Fruit fly (Drosophila melanogaster) whole organism: ENCODE results near the gene Dic2.

Experiments
- CG8478 ChIP-seq: fragments of >200 bp; optimal IDR thresholded peaks from 2 replicates; lab custom pipeline; 2018; ENCODE audit warnings: inconsistent platforms
- Dll ChIP-seq: fragments of >200 bp; optimal IDR thresholded peaks from 2 replicates; lab custom pipeline; 2017
- EcR ChIP-seq, 2 experiments: fragments of >200 bp; optimal IDR thresholded peaks; 2 replicates each; lab custom pipeline; 2017; ENCODE audit warnings: missing biosample characterization in 2 of 2, missing genetic modification characterization in 2 of 2, missing genetic modification reagents in 2 of 2
- pan ChIP-seq: fragments of >200 bp; optimal IDR thresholded peaks from 2 replicates; lab custom pipeline; 2017
- psq ChIP-seq: fragments of >200 bp; optimal IDR thresholded peaks from 2 replicates; lab custom pipeline; 2017
- usp ChIP-seq: fragments of >200 bp; optimal IDR thresholded peaks from 2 replicates; lab custom pipeline; 2017; ENCODE audit warnings: missing biosample characterization, missing genetic modification characterization, mixed read lengths

Dic2 gene

DNA sequence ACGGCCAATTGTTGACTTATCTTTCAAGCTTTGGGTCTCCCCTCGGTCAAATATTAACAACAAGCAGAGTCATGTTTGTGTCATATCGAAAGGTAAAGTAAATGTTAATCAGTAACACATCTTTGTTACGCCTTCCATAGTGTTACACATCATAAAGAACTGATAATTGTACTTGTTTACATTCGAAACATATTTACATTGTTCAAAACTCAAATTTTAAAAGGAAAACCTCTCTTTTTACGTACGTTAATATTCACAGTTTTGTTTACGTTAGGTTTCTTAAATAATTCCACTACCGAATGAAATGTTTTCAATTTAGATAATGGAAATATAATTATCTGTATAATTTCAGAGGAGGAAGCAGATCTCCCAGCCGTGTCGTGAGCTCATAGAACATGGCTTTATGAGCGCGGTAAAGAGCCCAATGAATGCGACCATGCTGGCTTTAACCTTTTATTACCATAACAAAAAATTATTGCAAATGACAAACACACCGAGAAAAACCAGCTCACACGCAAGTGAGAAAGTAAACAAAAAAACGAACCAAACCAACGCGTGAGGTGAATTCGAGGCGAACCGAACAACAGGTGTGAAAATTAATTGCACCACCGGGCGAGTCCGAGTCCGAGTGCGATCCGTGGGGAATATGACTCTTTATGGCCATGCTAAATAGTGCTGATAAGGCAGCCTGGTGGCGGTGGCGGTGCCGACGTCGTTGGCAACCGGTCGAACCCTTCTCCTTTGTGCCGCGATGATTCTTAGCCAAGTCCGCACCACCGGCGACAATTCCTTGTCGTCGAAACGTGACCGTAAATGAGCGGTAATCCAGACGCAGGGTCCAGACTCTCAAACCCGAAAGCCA lies 41.3 kb upstream of the Dic2 start:
- TF ChIP-seq CG8478 (lab: Kevin White, UChicago) = no peak
- no peak for TF ChIP-seq usp (GFP tag; lab: Kevin White, UChicago)
- TF ChIP-seq pan (lab: Kevin White, UChicago) = no peak
- no peak for TF ChIP-seq Dll (lab: Kevin White, UChicago)
- no peak for TF ChIP-seq EcR (GFP tag; optimal IDR thresholded peaks at IDR 0.05; lab: Kevin White, UChicago)
- TF ChIP-seq psq (lab: Kevin White, UChicago) = no peak

DNA sequence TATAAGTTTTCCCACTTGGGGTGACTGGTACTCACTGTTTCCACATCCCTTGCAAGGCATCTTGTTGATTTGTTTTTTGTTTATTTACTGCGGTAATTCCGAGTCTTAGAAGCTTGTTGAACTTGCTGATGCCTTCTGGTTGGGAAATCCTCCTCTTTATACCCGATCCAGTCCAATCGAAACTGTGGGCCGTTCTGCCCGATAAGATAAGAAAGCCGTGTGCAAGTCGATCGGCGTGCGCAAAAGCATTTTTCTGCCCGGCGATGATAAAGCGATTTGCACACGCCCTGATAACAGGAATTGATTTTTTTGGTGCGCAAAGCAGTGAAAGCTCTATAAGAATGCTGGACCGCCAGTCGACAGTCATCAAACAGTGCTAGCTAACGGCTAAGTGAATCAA lies 33.3 kb upstream of the Dic2 start, which contains the start of the genes MtnE and MtnD:
MtnE (minus strand) TSS at position 130 of the 400 bp plus-strand sequence.
MtnD (plus strand) TSS at position 388 of the 400 bp plus-strand sequence.
- TF ChIP-seq Dll (lab: Kevin White, UChicago) = no peak
- no peak for TF ChIP-seq CG8478 (lab: Kevin White, UChicago)
- no peak for TF ChIP-seq psq (lab: Kevin White, UChicago)
- no peak for TF ChIP-seq EcR (GFP tag; optimal IDR thresholded peaks at IDR 0.05; lab: Kevin White, UChicago)
- no peak for TF ChIP-seq pan (lab: Kevin White, UChicago)
- TF ChIP-seq usp (GFP tag; lab: Kevin White, UChicago) = no peak

DNA sequence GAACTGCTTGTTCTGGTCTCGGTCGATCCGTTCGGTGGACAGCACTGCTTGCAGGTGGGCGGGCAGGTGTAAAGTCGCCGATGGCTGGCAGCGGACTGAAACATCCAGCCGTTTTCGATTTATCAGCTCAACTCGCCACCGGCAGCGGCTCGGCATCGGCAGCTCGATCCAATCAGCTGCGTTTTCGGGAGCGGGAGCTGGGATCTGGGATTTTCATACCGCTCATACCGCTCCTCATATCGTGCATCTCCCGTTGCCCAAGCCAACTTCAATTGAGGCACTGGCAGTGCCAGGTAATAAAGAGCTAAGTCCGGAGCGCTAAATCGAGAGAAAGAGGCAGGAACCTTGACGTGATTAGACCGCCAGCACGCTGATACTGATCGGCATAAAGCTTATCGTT lies 11.1 kb upstream of the Dic2 start, which contains the start of gene MFS9:
MFS9 (minus strand) TSS at position 101 of the 400 bp plus-strand sequence.
- TF ChIP-seq EcR (GFP tag; optimal IDR thresholded peaks at IDR 0.05; lab: Kevin White, UChicago) (no peak), usp (GFP tag; lab: Kevin White, UChicago) (no peak), Dll (lab: Kevin White, UChicago) (no peak), psq (lab: Kevin White, UChicago) (no peak), pan (lab: Kevin White, UChicago) (no peak), CG8478 (lab: Kevin White, UChicago) (no peak)

DNA sequence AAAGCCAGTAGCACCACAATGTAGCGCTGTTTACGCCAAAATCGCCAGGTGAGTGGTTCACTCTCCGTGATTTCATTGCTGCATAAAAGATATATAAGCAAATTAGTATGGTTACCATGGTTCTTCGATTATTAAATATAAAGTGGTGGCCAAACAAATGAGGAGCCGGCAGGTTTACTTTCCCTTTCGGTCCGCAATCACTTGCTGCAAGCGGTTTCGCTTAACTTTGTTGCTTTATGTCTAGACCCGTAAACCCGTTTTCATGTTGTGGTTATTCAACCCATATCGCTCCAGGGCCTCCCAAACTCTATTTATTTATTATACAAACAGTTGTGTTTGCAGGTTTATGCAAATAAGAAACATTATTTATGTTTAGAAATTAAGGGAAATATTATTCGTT lies 8.2 kb upstream of the Dic2 start:
- TF ChIP-seq psq (lab: Kevin White, UChicago) (no peak), pan (lab: Kevin White, UChicago) (no peak), EcR (GFP tag; optimal IDR thresholded peaks at IDR 0.05; lab: Kevin White, UChicago) (no peak)

DNA sequence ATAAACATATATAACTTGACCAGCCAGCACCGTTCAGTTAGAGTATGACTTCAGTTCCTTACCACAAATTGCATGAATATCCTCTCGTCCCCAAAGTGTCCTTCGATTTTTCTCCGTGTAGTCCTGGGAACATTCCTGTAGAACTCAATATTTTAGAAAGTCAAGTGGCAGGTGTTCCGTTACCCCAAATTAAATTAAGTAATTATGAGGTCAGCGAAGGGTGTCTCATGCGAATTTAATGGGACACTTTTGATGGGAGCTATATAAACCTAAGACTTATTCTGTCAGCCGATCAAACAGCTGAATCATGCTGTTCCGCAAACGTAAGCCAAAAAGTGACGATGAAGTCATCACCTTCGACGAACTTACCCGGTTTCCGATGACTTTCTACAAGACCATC lies 3.3 kb upstream of the Dic2 start, which contains the start of gene Or92a:
Or92a (plus strand) TSS at position 301 of the 400 bp plus-strand sequence.
- TF ChIP-seq Dll (lab: Kevin White, UChicago) (no peak), pan (lab: Kevin White, UChicago) (no peak), EcR (GFP tag; optimal IDR thresholded peaks at IDR 0.05; lab: Kevin White, UChicago) (no peak), usp (GFP tag; lab: Kevin White, UChicago) (no peak), CG8478 (lab: Kevin White, UChicago) (no peak), psq (lab: Kevin White, UChicago) (no peak)

DNA sequence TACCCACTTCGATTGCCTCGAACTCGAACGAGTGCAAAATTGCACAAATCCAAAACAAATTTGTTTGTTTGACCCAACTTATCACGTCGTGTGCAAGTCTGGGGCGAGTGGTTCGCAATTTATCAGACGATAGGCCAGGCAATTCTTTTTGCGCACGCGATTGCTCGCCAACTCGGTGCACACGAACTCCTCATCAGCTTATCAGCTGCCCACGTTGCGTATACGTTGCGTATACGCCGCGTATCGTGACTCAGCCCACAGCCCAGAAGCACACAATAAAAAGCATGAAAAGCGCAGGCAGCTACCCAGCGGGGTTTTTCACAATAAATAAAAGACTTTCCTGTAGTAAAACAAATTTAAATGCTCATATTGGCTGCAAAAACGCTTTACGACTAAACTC lies 2.4 kb upstream of the Dic2 start, which contains the start of gene MtnB:
MtnB (minus strand) TSS at position 101 of the 400 bp plus-strand sequence.
- TF ChIP-seq usp (GFP tag; lab: Kevin White, UChicago) (no peak), CG8478 (lab: Kevin White, UChicago) (no peak), pan (lab: Kevin White, UChicago) (no peak), Dll (lab: Kevin White, UChicago) (no peak), psq (lab: Kevin White, UChicago) (no peak)

DNA sequence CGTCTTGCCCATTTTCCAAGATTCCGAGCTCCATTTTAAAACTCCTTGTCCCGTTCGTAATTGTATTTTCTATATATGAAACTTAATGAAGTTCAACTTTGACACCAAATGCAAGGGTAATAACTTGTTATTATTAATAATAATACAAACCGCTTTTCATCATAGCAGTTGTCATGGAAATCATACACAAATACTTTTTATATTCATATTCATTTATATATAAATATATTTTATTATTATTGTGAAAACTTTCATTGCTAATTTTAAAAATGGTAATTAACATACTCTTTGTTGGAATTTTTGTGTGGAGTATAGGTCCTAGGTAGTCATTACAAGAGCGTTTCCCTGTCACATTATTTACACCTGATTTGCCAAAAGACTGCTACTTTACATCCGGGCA lies 683 bp upstream of the Dic2 start, which contains the start of gene CG46441:
CG46441 (minus strand) TSS at position 101 of the 400 bp plus-strand sequence.
- TF ChIP-seq CG8478 (lab: Kevin White, UChicago) = no peak
- TF ChIP-seq usp (GFP tag; lab: Kevin White, UChicago) = no peak
- no peak for TF ChIP-seq pan (lab: Kevin White, UChicago)
- TF ChIP-seq psq (lab: Kevin White, UChicago) = no peak
- no peak for TF ChIP-seq Dll (lab: Kevin White, UChicago)
- no peak for TF ChIP-seq EcR (GFP tag; optimal IDR thresholded peaks at IDR 0.05; lab: Kevin White, UChicago)

DNA sequence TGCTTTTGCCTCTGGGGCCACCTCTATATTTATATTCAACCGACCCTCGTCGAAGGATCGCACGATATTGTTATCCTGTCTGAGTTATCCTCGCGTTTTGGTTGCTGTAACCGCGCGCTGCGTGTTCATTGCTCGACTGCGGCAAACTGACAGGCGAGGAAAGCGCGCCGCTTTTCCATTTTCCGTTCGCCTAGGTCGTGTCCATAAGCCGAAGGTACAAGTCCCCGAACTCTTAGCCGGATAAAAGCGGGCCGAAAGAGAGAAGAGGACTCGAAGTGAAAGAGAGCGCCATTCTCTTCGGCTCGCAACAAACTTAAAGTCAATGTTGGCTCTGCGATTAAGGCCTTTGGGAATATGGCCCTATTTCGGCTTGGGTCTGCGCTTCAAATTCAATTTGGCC lies 16.8 kb downstream of the Dic2 start, which contains the start of gene Gfrl:
Gfrl (minus strand) TSS at position 148 of the 400 bp plus-strand sequence.
- no peak for TF ChIP-seq psq (lab: Kevin White, UChicago)
- TF ChIP-seq CG8478 (lab: Kevin White, UChicago) = no peak
- TF ChIP-seq EcR (GFP tag; optimal IDR thresholded peaks at IDR 0.05; lab: Kevin White, UChicago) = no peak
- TF ChIP-seq usp (GFP tag; lab: Kevin White, UChicago) = no peak
- no peak for TF ChIP-seq Dll (lab: Kevin White, UChicago)
- TF ChIP-seq pan (lab: Kevin White, UChicago) = no peak

DNA sequence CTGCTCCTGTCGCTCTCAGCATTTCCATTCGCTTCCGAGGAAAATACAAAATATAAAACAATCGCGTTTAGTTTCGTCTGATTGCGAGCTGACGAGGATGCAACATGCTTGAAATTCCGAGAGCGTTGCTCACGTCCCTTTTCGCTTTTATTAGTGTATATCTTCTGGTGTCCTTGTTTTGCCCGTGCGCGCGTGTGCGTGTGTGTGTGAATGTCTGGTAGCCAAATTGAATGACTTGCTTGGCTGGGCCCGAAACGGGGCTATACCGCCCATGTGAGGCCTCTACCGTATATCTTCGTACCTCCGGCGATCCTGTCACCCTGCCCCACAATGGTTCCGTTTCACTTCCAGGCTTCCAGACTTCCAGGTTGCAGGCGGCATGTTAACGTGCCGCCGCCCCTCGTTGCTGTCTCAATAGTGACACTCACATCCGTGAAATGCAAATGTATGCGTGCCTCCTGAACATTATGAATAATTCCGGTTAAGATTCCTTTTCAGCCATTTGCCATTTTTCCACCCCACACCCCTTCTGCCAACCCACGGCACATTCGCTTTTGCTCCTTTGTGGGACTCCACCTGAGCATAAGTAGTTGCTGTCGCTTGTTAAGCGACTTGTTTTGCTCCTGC lies 28.4 kb downstream of the Dic2 start:
- TF ChIP-seq usp (GFP tag; lab: Kevin White, UChicago) = no peak

DNA sequence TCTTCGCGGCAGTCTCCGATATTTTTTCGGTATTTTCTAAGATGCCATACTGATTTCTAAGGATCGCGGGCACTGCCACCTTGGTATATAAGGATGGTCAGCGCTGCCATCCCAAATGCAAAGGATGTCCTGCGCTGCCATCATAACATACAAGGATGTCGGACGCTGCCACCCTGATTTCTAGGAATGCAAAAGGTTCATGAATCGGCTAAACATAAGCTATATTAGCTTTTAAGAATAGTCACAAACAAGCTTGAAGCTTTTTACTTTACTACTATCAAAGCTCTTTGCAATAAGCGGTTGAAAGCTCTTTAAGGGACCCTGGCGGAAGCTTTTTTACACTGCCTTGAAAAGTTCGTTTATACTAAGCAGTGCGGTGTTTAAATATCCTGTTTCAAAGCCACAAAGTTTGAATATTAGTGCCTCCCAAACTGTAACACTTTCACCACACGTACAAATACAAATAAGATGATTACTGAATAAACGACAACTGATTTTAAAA lies 36.9 kb downstream of the Dic2 start:
- no peak for TF ChIP-seq usp (GFP tag; lab: Kevin White, UChicago)
- no peak for TF ChIP-seq psq (lab: Kevin White, UChicago)
- no peak for TF ChIP-seq Dll (lab: Kevin White, UChicago)
- no peak for TF ChIP-seq CG8478 (lab: Kevin White, UChicago)
- TF ChIP-seq pan (lab: Kevin White, UChicago) = no peak
- no peak for TF ChIP-seq EcR (GFP tag; optimal IDR thresholded peaks at IDR 0.05; lab: Kevin White, UChicago)
